Fruit fly (Drosophila melanogaster) S2 (cell line): Measurements from ENCODE around the gene CG4751.

Experiments used
- CG8478 ChIP-seq: fragments of >200 bp; optimal IDR thresholded peaks from 2 replicates; lab custom pipeline; 2018
- CTCF ChIP-seq, 2 experiments: fragments of >200 bp; optimal IDR thresholded peaks; 2 replicates each; lab custom pipeline; 2018

dm6 chr2L:11182610-11183243, 52.2 kb downstream of the CG4751 start:
- TF ChIP-seq CG8478 (lab: Kevin White, UChicago) (no peak), CTCF (optimal IDR thresholded peaks at IDR 0.05; lab: Kevin White, UChicago) (no peak)
